Worm (Caenorhabditis elegans) whole organism, L3 larva: Measurements from ENCODE around the gene C53C11.1.

ENCODE experiments used
- ama-1 ChIP-seq: fragments of 150-350 bp; optimal IDR thresholded peaks from 2 replicates; lab custom pipeline; 2018
- ceh-82 ChIP-seq: fragments of 150-350 bp; optimal IDR thresholded peaks from 2 replicates; lab custom pipeline; 2014; ENCODE audit warnings: missing biosample characterization, missing genetic modification characterization
- egl-27 ChIP-seq: sonication (generic microtip); optimal IDR thresholded peaks from 4 replicates; lab custom pipeline; 2017; ENCODE audit warnings: missing biosample characterization, missing genetic modification reagents, missing genetic modification characterization
- elt-3 ChIP-seq, 3 experiments: fragments of 150-350 bp in 1 of 3; sonication (generic microtip) in 2 of 3; optimal IDR thresholded peaks; 2 replicates in 2 of 3; 4 replicates in 1 of 3; lab custom pipeline; 2014 to 2017; ENCODE audit warnings: missing biosample characterization in 3 of 3, missing genetic modification characterization in 3 of 3
- eor-1 ChIP-seq, 2 experiments: fragments of 150-350 bp; optimal IDR thresholded peaks; 2 replicates each; lab custom pipeline; 2014 to 2018; ENCODE audit warnings: missing biosample characterization in 2 of 2, missing genetic modification characterization in 2 of 2
- mdl-1 ChIP-seq: fragments of 150-350 bp; optimal IDR thresholded peaks from 2 replicates; lab custom pipeline; 2014; ENCODE audit warnings: missing biosample characterization, missing genetic modification characterization
- nhr-12 ChIP-seq: fragments of 150-350 bp; optimal IDR thresholded peaks from 2 replicates; lab custom pipeline; 2014; ENCODE audit warnings: missing biosample characterization, missing genetic modification characterization
- nhr-237 ChIP-seq: fragments of 150-350 bp; optimal IDR thresholded peaks from 2 replicates; lab custom pipeline; 2014; ENCODE audit warnings: missing biosample characterization, missing genetic modification characterization
- pqm-1 ChIP-seq: fragments of 150-350 bp; optimal IDR thresholded peaks from 2 replicates; lab custom pipeline; 2017; ENCODE audit warnings: missing biosample characterization, missing genetic modification characterization, inconsistent platforms

ce11 chrX:17381975-17382374, 41.4 kb downstream of the C53C11.1 start, which contains the start of gene F10D7.4:
- no peak for TF ChIP-seq pqm-1 (tag; lab: Kevin White, UChicago)
- no peak for TF ChIP-seq elt-3 (tag; optimal IDR thresholded peaks at IDR 0.05; lab: Kevin White, UChicago)
- TF ChIP-seq ceh-82 (tag; lab: Kevin White, UChicago) = no peak
- no peak for TF ChIP-seq egl-27 (tag; lab: Kevin White, UChicago)
- no peak for TF ChIP-seq ama-1 (lab: Kevin White, UChicago)
- no peak for TF ChIP-seq eor-1 (tag; optimal IDR thresholded peaks at IDR 0.05; lab: Kevin White, UChicago)
- no peak for TF ChIP-seq nhr-12 (tag; lab: Kevin White, UChicago)
- TF ChIP-seq mdl-1 (tag; lab: Kevin White, UChicago) = no peak
- TF ChIP-seq nhr-237 (tag; lab: Kevin White, UChicago) = no peak
